Worm (Caenorhabditis elegans): ENCODE measurements around the gene glb-2.

DNA sequence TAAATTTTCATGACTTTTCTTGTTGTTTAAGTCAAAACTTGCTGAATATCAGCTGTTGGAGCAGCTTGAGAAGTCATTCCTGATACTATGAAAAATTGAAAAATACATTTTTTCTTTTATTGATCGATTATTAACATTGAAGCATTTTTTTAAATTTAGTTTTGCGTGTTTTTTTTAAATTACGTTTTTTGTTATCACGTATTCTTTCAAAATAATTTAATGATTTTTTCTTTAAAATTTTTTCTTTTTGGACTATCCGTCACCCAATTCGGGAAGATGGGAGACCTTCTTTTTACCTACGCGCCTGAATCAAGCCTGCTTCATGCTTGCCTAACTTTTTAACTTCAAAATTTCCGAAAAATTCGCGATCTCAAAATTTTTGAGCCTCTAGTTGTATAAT lies 31.1 kb upstream of the glb-2 start, which contains the start of gene F42C5.5:
- TF ChIP-seq dao-5 (tag; optimal IDR thresholded peaks at IDR 0.05) (no peak), him-1 (tag; optimal IDR thresholded peaks at IDR 0.05) (no peak), W03F9.2 (tag; optimal IDR thresholded peaks at IDR 0.05) (no peak)

Measured in whole organism, L4/young adult.